Fruit fly (Drosophila melanogaster): ENCODE data around the gene Cph.

- TF ChIP-seq CG32121 (GFP tag; IDR thresholded peaks at IDR 0.05) = no peak
- TF ChIP-seq CG10348 (GFP tag; IDR thresholded peaks at IDR 0.05) = no peak
- TF ChIP-seq CG8159 (tag; optimal IDR thresholded peaks at IDR 0.05) = no peak
- no peak for TF ChIP-seq D1 (tag; optimal IDR thresholded peaks at IDR 0.05)
- no peak for TF ChIP-seq CG17806 (tag; optimal IDR thresholded peaks at IDR 0.05)
- no peak for TF ChIP-seq gl (tag; optimal IDR thresholded peaks at IDR 0.05)
- TF ChIP-seq CG13204 (GFP tag; optimal IDR thresholded peaks at IDR 0.05) = no peak
- no peak for TF ChIP-seq CG8301 (tag; optimal IDR thresholded peaks at IDR 0.05)
- TF ChIP-seq CG12605 (GFP tag; IDR thresholded peaks at IDR 0.05) = no peak
These were observed 39.6 kb upstream of the Cph start, which contains the start of gene Sxl for dm6 chrX:7097859-7098303.

Measured in whole organism, pupa.